Worm (Caenorhabditis elegans): Measurements from ENCODE around the gene inx-6.

Gene inx-6

ce11 chrIV:12741438-12741837 is 4.9 kb upstream of the inx-6 start, which contains the start of gene T23F6.5:
TSS of gene T23F6.5 (minus strand) at chrIV:12741538.
- no peak for TF ChIP-seq dao-5 (tag; optimal IDR thresholded peaks at IDR 0.05)
- TF ChIP-seq W03F9.2 (tag; optimal IDR thresholded peaks at IDR 0.05): no peak
- TF ChIP-seq him-1 (tag; optimal IDR thresholded peaks at IDR 0.05): no peak

ce11 chrIV:12743680-12744079 is 2.7 kb upstream of the inx-6 start:
- TF ChIP-seq dao-5 (tag; optimal IDR thresholded peaks at IDR 0.05) (no peak), W03F9.2 (tag; optimal IDR thresholded peaks at IDR 0.05) (no peak), him-1 (tag; optimal IDR thresholded peaks at IDR 0.05) (no peak)

DNA sequence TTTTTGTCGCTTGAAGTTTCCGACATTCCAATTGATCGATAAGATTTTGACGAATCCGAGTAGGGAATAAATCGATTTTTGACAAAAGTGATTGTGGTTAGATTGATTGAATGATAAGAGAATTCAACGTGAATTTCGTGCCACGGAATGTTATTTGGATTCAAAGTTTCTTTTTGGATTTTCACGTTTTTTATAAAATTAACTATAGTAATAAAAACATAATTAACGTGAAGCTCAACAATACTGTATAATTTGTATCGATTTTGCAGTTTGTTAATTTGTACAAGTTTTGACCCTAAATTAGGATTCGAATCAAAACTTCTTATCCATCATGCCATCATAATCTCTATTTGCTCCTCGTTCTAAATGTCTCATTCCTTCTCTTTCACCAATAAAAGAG is 1.7 kb upstream of the inx-6 start, which contains the start of gene C36H8.1:
TSS of gene C36H8.1 (minus strand) at position 101 of the 400 bp plus-strand sequence.
- TF ChIP-seq him-1 (tag; optimal IDR thresholded peaks at IDR 0.05): no peak
- no peak for TF ChIP-seq W03F9.2 (tag; optimal IDR thresholded peaks at IDR 0.05)
- no peak for TF ChIP-seq dao-5 (tag; optimal IDR thresholded peaks at IDR 0.05)

- TF ChIP-seq him-1 (tag; optimal IDR thresholded peaks at IDR 0.05): no peak
- TF ChIP-seq dao-5 (tag; optimal IDR thresholded peaks at IDR 0.05): no peak
- no peak for TF ChIP-seq W03F9.2 (tag; optimal IDR thresholded peaks at IDR 0.05)
Observed at ce11 chrIV:12748760-12749159, 2.4 kb downstream of the inx-6 start.

ce11 chrIV:12754170-12754569 is 7.8 kb downstream of the inx-6 start:
- TF ChIP-seq him-1 (tag; optimal IDR thresholded peaks at IDR 0.05): no peak
- TF ChIP-seq dao-5 (tag; optimal IDR thresholded peaks at IDR 0.05): no peak
- TF ChIP-seq W03F9.2 (tag; optimal IDR thresholded peaks at IDR 0.05): no peak

DNA sequence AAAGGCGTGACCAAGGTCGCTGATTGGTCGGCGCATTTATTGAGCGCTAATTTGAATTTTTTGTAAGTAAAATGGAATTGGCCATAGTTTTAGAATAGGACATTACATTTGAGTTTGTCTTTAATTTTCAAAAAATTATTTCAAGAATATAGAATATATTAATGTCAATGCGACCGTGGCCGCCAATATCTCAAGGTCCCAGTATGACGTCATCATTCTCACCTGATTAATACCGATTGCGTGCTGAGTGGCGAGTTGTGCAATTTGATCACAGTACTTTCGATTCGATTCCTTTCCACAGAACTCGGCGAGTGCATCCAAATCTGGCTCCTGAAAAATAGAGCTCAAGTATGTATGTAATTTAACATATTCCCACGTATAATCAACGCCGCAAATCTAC is 9.3 kb downstream of the inx-6 start:
- no peak for TF ChIP-seq him-1 (tag; optimal IDR thresholded peaks at IDR 0.05)
- TF ChIP-seq W03F9.2 (tag; optimal IDR thresholded peaks at IDR 0.05): no peak
- TF ChIP-seq dao-5 (tag; optimal IDR thresholded peaks at IDR 0.05): no peak

DNA sequence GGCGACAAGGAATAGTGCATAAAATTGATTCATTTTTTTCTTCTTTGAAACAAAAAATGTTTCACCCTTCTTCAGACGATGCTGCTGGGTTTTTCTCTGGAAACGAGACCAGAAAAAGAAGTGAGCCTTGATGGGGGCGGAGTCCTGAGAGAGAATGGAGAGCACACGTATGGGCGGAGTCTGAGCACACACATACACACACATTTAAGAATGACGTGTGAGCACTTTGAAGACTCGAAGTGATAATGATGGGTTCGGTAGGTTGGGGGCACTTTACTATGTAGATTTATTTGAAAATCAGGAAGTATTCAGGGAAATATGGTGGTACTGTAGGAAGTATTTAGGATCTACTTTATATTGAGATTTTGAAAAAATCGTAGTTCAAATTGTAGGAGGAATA is 11.1 kb downstream of the inx-6 start, which contains the start of gene flp-9:
TSS of gene flp-9 (minus strand) at position 101 of the 400 bp plus-strand sequence.
- TF ChIP-seq W03F9.2 (tag; optimal IDR thresholded peaks at IDR 0.05) (no peak), dao-5 (tag; optimal IDR thresholded peaks at IDR 0.05) (no peak)

ce11 chrIV:12762782-12763181 is 16.4 kb downstream of the inx-6 start:
- no peak for TF ChIP-seq W03F9.2 (tag; optimal IDR thresholded peaks at IDR 0.05)
- TF ChIP-seq him-1 (tag; optimal IDR thresholded peaks at IDR 0.05): no peak
- no peak for TF ChIP-seq dao-5 (tag; optimal IDR thresholded peaks at IDR 0.05)

DNA sequence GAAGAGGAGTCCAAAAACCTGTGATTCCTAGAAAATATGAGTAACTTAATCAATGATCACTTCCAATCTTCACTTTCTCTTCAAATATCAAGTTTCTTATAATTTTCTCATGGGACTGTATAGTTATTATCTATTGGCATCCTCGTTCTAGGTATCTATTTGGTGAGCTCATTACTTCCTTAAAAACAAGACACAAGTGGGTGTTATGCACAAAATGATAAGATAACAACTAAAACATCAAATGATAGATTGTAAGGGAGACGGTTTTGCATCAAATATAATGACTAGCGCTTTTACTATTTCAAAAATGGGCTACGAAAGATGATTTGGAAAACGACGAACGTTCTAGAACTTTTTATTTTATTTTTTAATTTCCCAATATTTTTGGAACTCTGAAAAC is 18.7 kb downstream of the inx-6 start, which contains the start of gene ZK897.10:
TSS of gene ZK897.10 (plus strand) at position 285 of the 400 bp plus-strand sequence.
- TF ChIP-seq W03F9.2 (tag; optimal IDR thresholded peaks at IDR 0.05): no peak
- TF ChIP-seq him-1 (tag; optimal IDR thresholded peaks at IDR 0.05): no peak
- no peak for TF ChIP-seq dao-5 (tag; optimal IDR thresholded peaks at IDR 0.05)

DNA sequence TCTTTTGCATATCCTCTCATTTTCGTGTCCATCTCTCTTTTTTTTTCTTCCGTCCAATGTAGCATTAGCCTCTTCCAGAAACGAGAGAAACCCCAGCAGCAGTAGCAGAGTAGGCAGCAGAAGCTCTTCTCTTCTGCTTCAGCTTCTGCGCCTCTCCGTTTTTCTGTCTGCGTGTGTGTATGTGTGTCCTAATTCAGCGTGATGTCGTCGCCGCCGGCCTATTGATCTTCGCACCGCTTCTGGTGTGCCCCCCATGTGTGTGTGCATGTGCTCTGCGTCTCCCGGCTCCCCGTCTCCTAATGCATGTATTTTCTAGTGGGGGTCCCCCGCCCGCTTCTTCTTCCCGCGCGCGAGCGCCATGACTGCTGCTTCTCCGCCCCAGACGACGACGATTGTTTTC is 25.0 kb downstream of the inx-6 start:
- TF ChIP-seq dao-5 (tag; optimal IDR thresholded peaks at IDR 0.05): no peak
- peak; percentile 92 for TF ChIP-seq him-1 (tag; optimal IDR thresholded peaks at IDR 0.05)

ce11 chrIV:12773519-12773918 is 27.1 kb downstream of the inx-6 start, which contains the start of gene unc-31:
TSS of gene unc-31 (plus strand) at chrIV:12773867.
- TF ChIP-seq dao-5 (tag; optimal IDR thresholded peaks at IDR 0.05) (no peak), W03F9.2 (tag; optimal IDR thresholded peaks at IDR 0.05) (no peak), him-1 (tag; optimal IDR thresholded peaks at IDR 0.05) (no peak)

- TF ChIP-seq him-1 (tag; optimal IDR thresholded peaks at IDR 0.05) (no peak), W03F9.2 (tag; optimal IDR thresholded peaks at IDR 0.05) (no peak), dao-5 (tag; optimal IDR thresholded peaks at IDR 0.05) (no peak)
Observed at ce11 chrIV:12780980-12781379, 34.6 kb downstream of the inx-6 start.

- TF ChIP-seq W03F9.2 (tag; optimal IDR thresholded peaks at IDR 0.05) (no peak), dao-5 (tag; optimal IDR thresholded peaks at IDR 0.05) (no peak), him-1 (tag; optimal IDR thresholded peaks at IDR 0.05) (no peak)
Observed at ce11 chrIV:12781804-12782449, 35.5 kb downstream of the inx-6 start.

DNA sequence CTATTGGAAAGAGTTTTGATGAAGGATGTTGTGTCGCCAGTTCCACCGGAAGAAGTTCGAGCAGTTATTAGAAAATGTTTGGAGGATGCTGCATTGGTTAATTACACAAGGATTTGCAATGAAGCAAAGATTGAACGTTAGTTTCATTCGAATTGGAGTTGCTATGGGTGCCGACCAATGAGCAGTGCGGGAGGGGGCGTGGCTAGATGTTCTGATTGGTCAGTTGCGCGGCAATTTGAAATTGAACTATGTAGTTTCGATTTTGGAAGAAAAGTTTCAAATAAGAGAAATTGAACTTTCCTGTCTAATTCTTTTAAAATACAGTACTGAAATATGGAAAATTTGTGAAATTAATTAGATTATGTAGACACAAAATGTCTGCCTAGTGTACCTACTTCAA is 36.8 kb downstream of the inx-6 start:
- TF ChIP-seq dao-5 (tag; optimal IDR thresholded peaks at IDR 0.05) (no peak), W03F9.2 (tag; optimal IDR thresholded peaks at IDR 0.05) (no peak), him-1 (tag; optimal IDR thresholded peaks at IDR 0.05) (no peak)

DNA sequence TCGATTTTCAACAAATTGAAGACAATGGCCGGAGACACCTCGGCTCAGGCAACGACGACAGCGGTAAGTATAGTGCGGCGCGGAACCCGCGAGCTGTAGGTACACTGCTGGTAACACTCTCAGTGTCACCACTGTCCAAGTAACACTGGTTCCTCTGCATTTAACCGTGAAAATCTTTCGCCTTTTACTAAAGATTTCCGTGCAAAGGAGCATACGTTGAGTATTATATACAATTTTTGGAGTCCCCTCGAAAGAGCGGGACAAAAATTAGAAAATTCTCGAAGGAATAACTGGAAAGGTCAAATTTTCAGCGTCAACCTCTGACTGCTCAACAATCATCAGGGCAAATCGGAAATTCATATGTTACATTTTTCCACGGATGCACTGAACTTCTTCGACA is 39.6 kb downstream of the inx-6 start:
- TF ChIP-seq him-1 (tag; optimal IDR thresholded peaks at IDR 0.05): no peak

All from whole organism, L4/young adult.